Fruit fly (Drosophila melanogaster): ENCODE data around the gene beta4GalNAcTB.

The beta4GalNAcTB gene

dm6 chr3R:29062717-29063206 lies 29.0 kb upstream of the beta4GalNAcTB start, which contains the start of the genes Cul5 and Bicra (continued):
- no peak for TF ChIP-seq CG8119 (GFP tag; IDR thresholded peaks at IDR 0.05)
- TF ChIP-seq CG11762 (GFP tag; optimal IDR thresholded peaks at IDR 0.05; ENCODE audit: insufficient read depth) = no peak
- TF ChIP-seq svp (GFP tag) = peak; percentile 86
- no peak for TF ChIP-seq CG32006 (GFP tag; optimal IDR thresholded peaks at IDR 0.05)
- TF ChIP-seq Hr4 (GFP tag; optimal IDR thresholded peaks at IDR 0.05) = no peak
- TF ChIP-seq Sox14 (GFP tag; optimal IDR thresholded peaks at IDR 0.05) = peak; percentile 61

dm6 chr3R:29059385-29059784 lies 25.6 kb upstream of the beta4GalNAcTB start:
- TF ChIP-seq CG3032 (tag; optimal IDR thresholded peaks at IDR 0.05) (no peak), acj6 (GFP tag; optimal IDR thresholded peaks at IDR 0.05) (no peak), CG6854 (GFP tag; optimal IDR thresholded peaks at IDR 0.05) (no peak), CG8319 (GFP tag; optimal IDR thresholded peaks at IDR 0.05) (no peak), CG10669 (GFP tag; optimal IDR thresholded peaks at IDR 0.05) (no peak), Sox102F (GFP tag; optimal IDR thresholded peaks at IDR 0.05) (no peak), CG11294 (GFP tag; IDR thresholded peaks at IDR 0.05) (no peak), fkh (GFP tag; optimal IDR thresholded peaks at IDR 0.05) (no peak), spab (GFP tag; optimal IDR thresholded peaks at IDR 0.05) (no peak), Blimp-1 (GFP tag; optimal IDR thresholded peaks at IDR 0.05) (no peak), OdsH (GFP tag; optimal IDR thresholded peaks at IDR 0.05) (no peak), Hr4 (GFP tag; optimal IDR thresholded peaks at IDR 0.05) (no peak), salr (GFP tag; optimal IDR thresholded peaks at IDR 0.05) (no peak)

dm6 chr3R:29055710-29056109 lies 21.9 kb upstream of the beta4GalNAcTB start, which contains the start of gene Sirt7:
Sirt7 (plus strand) TSS chr3R:29055927.
- peak; percentile 72 for TF ChIP-seq dac (GFP tag; optimal IDR thresholded peaks at IDR 0.05)
- peak; percentile 76; the same call in 2 of the 3 replicates for TF ChIP-seq CG8119 (GFP tag; IDR thresholded peaks at IDR 0.05)
- TF ChIP-seq Hr39 (GFP tag; optimal IDR thresholded peaks at IDR 0.05) = no peak
- peak; percentile 74 for TF ChIP-seq dsx (GFP tag; optimal IDR thresholded peaks at IDR 0.05; ENCODE audit: poor library complexity, severe bottlenecking)
- TF ChIP-seq CG1621 (tag; optimal IDR thresholded peaks at IDR 0.05) = peak; percentile 76
- peak; percentile 79 for TF ChIP-seq Ets96B (tag; optimal IDR thresholded peaks at IDR 0.05)
- TF ChIP-seq CG9139 (GFP tag; optimal IDR thresholded peaks at IDR 0.05) = peak; percentile 58
- peak; percentile 49 for TF ChIP-seq Gug (GFP tag; IDR thresholded peaks at IDR 0.05)
- peak; percentile 66 for TF ChIP-seq net (GFP tag; optimal IDR thresholded peaks at IDR 0.05)
- peak; percentile 60 for TF ChIP-seq spab (GFP tag; optimal IDR thresholded peaks at IDR 0.05)
- no peak for TF ChIP-seq OdsH (GFP tag; optimal IDR thresholded peaks at IDR 0.05)
- no peak for TF ChIP-seq svp (GFP tag)
- TF ChIP-seq Eip93F (GFP tag; optimal IDR thresholded peaks at IDR 0.05) = peak; percentile 62
- no peak for TF ChIP-seq Eip78C (GFP tag)
- no peak for TF ChIP-seq vri (GFP tag; optimal IDR thresholded peaks at IDR 0.05)
- TF ChIP-seq esn (GFP tag; optimal IDR thresholded peaks at IDR 0.05) = peak; percentile 13
- no peak for TF ChIP-seq Eip75B (GFP tag; optimal IDR thresholded peaks at IDR 0.05)
- TF ChIP-seq ss (GFP tag; optimal IDR thresholded peaks at IDR 0.05) = peak in 1 of 2 experiments; percentile 76
- TF ChIP-seq CG3032 (tag; optimal IDR thresholded peaks at IDR 0.05) = peak; percentile 80
- no peak for TF ChIP-seq CG4318 (GFP tag; optimal IDR thresholded peaks at IDR 0.05)
- peak; percentile 0 for TF ChIP-seq fd59A (GFP tag; optimal IDR thresholded peaks at IDR 0.05)
- peak; percentile 92 for TF ChIP-seq fkh (GFP tag; optimal IDR thresholded peaks at IDR 0.05)
- peak; percentile 41 for TF ChIP-seq CG6854 (GFP tag; optimal IDR thresholded peaks at IDR 0.05)
- TF ChIP-seq CG6163 (GFP tag; IDR thresholded peaks at IDR 0.05) = peak; percentile 88
- TF ChIP-seq CG15336 (GFP tag; IDR thresholded peaks at IDR 0.05) = peak; percentile 75
- peak; percentile 91 for TF ChIP-seq eg (GFP tag; IDR thresholded peaks at IDR 0.05)
- TF ChIP-seq CG16779 (tag; optimal IDR thresholded peaks at IDR 0.05) = peak; percentile 74

Measured in whole organism, prepupa.